Worm (Caenorhabditis elegans) whole organism, mixed stage, embryonic: ENCODE data around the gene acp-7.

Experiments
- drap-1 ChIP-seq: fragments of 200-800 bp; sonication (Bioruptor generic); optimal IDR thresholded peaks from 3 replicates; lab custom pipeline; 2018; ENCODE audit warnings: mild to moderate bottlenecking, missing genetic modification characterization, missing compliant biosample characterization
- lin-13 ChIP-seq: fragments of 150-350 bp; optimal IDR thresholded peaks from 2 replicates; lab custom pipeline; 2014; ENCODE audit warnings: missing biosample characterization, missing genetic modification characterization
- lsy-2 ChIP-seq: fragments of 150-350 bp; optimal IDR thresholded peaks from 2 replicates; lab custom pipeline; 2014; ENCODE audit warnings: missing biosample characterization, missing genetic modification characterization
- nhr-12 ChIP-seq: fragments of 150-350 bp; optimal IDR thresholded peaks from 2 replicates; lab custom pipeline; 2014; ENCODE audit warnings: missing biosample characterization, missing genetic modification characterization
- nhr-237 ChIP-seq: fragments of 150-350 bp; optimal IDR thresholded peaks from 2 replicates; lab custom pipeline; 2014; ENCODE audit warnings: missing biosample characterization, missing genetic modification characterization
- nhr-76 ChIP-seq: sonication (generic microtip); optimal IDR thresholded peaks from 2 replicates; lab custom pipeline; 2017; ENCODE audit warnings: missing biosample characterization, missing genetic modification characterization
- pha-4 ChIP-seq: fragments of 150-350 bp; optimal IDR thresholded peaks from 2 replicates; lab custom pipeline; 2018; ENCODE audit warnings: missing biosample characterization, missing genetic modification reagents, missing genetic modification characterization
- snpc-4 ChIP-seq: fragments of 150-350 bp; optimal IDR thresholded peaks from 2 replicates; lab custom pipeline; 2014; ENCODE audit warnings: missing biosample characterization, missing genetic modification characterization
- sptf-1 ChIP-seq: sonication (generic microtip); optimal IDR thresholded peaks from 2 replicates; lab custom pipeline; 2017; ENCODE audit warnings: mild to moderate bottlenecking, missing genetic modification characterization, moderate library complexity, missing compliant biosample characterization
- unc-62 ChIP-seq: fragments of 150-350 bp; optimal IDR thresholded peaks from 2 replicates; lab custom pipeline; 2014; ENCODE audit warnings: missing biosample characterization, missing genetic modification reagents, missing genetic modification characterization

DNA sequence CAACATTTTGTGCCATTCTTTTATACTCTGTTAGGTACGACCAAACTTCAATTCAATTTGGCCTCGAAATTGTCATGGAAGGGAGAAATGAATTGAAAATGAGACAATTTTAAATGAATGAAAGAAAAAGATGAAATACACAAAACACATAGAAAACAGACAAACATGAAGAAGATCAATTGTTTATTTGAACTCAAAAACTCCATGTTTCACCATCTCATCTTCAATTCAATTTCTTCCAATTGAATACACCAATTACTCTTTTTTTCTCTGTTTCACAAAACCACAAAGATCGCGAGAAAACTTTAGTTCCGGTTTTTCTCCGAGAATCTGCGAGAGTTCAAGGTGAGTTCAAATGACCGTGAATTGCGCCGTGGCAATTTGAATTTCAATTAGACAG, 4.3 kb downstream of the acp-7 start:
- TF ChIP-seq snpc-4 (tag; lab: Kevin White, UChicago) (no peak), drap-1 (GFP tag; lab: Kevin White, UChicago) (no peak), lin-13 (tag; lab: Kevin White, UChicago) (no peak), nhr-237 (tag; lab: Kevin White, UChicago) (no peak), sptf-1 (tag; lab: Kevin White, UChicago) (no peak), unc-62 (GFP tag; lab: Kevin White, UChicago) (no peak), nhr-76 (tag; lab: Kevin White, UChicago) (no peak), pha-4 (tag; lab: Kevin White, UChicago) (no peak), lsy-2 (no peak), nhr-12 (tag; lab: Kevin White, UChicago) (no peak)
